Worm (Caenorhabditis elegans) whole organism, late embryonic: ENCODE results near the gene C42C1.19.

ENCODE experiments used
- F13H6.1 ChIP-seq: sonication (generic microtip); optimal IDR thresholded peaks from 2 replicates; lab custom pipeline; 2016; ENCODE audit warnings: missing genetic modification characterization, missing compliant biosample characterization
- K09A11.1 ChIP-seq: sonication (generic microtip); optimal IDR thresholded peaks from 2 replicates; lab custom pipeline; 2017; ENCODE audit warnings: antibody characterized with exemption, mild to moderate bottlenecking, missing genetic modification characterization, missing compliant biosample characterization; ENCODE audit not compliant: insufficient read depth
- T23F11.4 ChIP-seq: fragments of 200-800 bp; sonication (Bioruptor generic); optimal IDR thresholded peaks from 2 replicates; lab custom pipeline; 2018; ENCODE audit warnings: mild to moderate bottlenecking, missing genetic modification characterization, missing compliant biosample characterization
- Y22D7AL.16 ChIP-seq: sonication (generic microtip); optimal IDR thresholded peaks from 2 replicates; lab custom pipeline; 2016; ENCODE audit warnings: missing genetic modification characterization, missing compliant biosample characterization
- ahr-1 ChIP-seq: sonication (generic microtip); optimal IDR thresholded peaks from 2 replicates; lab custom pipeline; 2016; ENCODE audit warnings: missing genetic modification characterization, missing compliant biosample characterization
- ama-1 ChIP-seq: fragments of 150-350 bp; optimal IDR thresholded peaks from 2 replicates; lab custom pipeline; 2014
- ceh-14 ChIP-seq: sonication (generic microtip); optimal IDR thresholded peaks from 2 replicates; lab custom pipeline; 2016; ENCODE audit warnings: missing genotype, missing genetic modification characterization, missing compliant biosample characterization
- ceh-18 ChIP-seq: sonication (generic microtip); optimal IDR thresholded peaks from 2 replicates; lab custom pipeline; 2016; ENCODE audit warnings: missing genetic modification characterization, missing compliant biosample characterization
- ceh-22 ChIP-seq: sonication (generic microtip); optimal IDR thresholded peaks from 2 replicates; lab custom pipeline; 2017; ENCODE audit warnings: missing biosample characterization, missing genetic modification characterization
- ceh-24 ChIP-seq: sonication (generic microtip); optimal IDR thresholded peaks from 2 replicates; lab custom pipeline; 2016; ENCODE audit warnings: mild to moderate bottlenecking, missing genetic modification characterization, missing compliant biosample characterization
- ceh-30 ChIP-seq: fragments of 150-350 bp; optimal IDR thresholded peaks from 2 replicates; lab custom pipeline; 2014; ENCODE audit warnings: missing biosample characterization, missing genetic modification characterization
- ceh-34 ChIP-seq: sonication (generic microtip); optimal IDR thresholded peaks from 2 replicates; lab custom pipeline; 2016; ENCODE audit warnings: mild to moderate bottlenecking, missing genetic modification characterization, missing compliant biosample characterization
- ceh-48 ChIP-seq: sonication (generic microtip); optimal IDR thresholded peaks from 2 replicates; lab custom pipeline; 2016; ENCODE audit warnings: missing genetic modification characterization, inconsistent platforms, missing compliant biosample characterization
- ceh-6 ChIP-seq: fragments of 200-800 bp; sonication (Bioruptor generic); optimal IDR thresholded peaks from 2 replicates; lab custom pipeline; 2018; ENCODE audit warnings: mild to moderate bottlenecking, missing genetic modification characterization, missing compliant biosample characterization
- ceh-9 ChIP-seq: sonication (generic microtip); optimal IDR thresholded peaks from 2 replicates; lab custom pipeline; 2016; ENCODE audit warnings: mild to moderate bottlenecking, missing genetic modification characterization, inconsistent platforms, missing compliant biosample characterization
- che-1 ChIP-seq: sonication (generic microtip); optimal IDR thresholded peaks from 2 replicates; lab custom pipeline; 2016; ENCODE audit warnings: mild to moderate bottlenecking, missing genetic modification characterization, missing compliant biosample characterization
- elt-2 ChIP-seq: sonication (generic microtip); optimal IDR thresholded peaks from 2 replicates; lab custom pipeline; 2016; ENCODE audit warnings: missing genetic modification reagents, missing genetic modification characterization, missing compliant biosample characterization
- eyg-1 ChIP-seq: sonication (generic microtip); optimal IDR thresholded peaks from 2 replicates; lab custom pipeline; 2016; ENCODE audit warnings: missing genotype, missing genetic modification characterization, missing compliant biosample characterization
- fkh-10 ChIP-seq: fragments of 150-350 bp; optimal IDR thresholded peaks from 2 replicates; lab custom pipeline; 2014; ENCODE audit warnings: missing biosample characterization, missing genetic modification reagents, missing genetic modification characterization
- fkh-6 ChIP-seq: sonication (generic microtip); optimal IDR thresholded peaks from 2 replicates; lab custom pipeline; 2016; ENCODE audit warnings: missing genetic modification characterization, missing compliant biosample characterization
- hlh-6 ChIP-seq: sonication (generic microtip); optimal IDR thresholded peaks from 2 replicates; lab custom pipeline; 2016; ENCODE audit warnings: missing genotype, missing genetic modification characterization, missing compliant biosample characterization
- hlh-8 ChIP-seq: sonication (generic microtip); optimal IDR thresholded peaks from 2 replicates; lab custom pipeline; 2016; ENCODE audit warnings: missing genotype, missing genetic modification characterization, missing compliant biosample characterization
- lim-6 ChIP-seq: sonication (generic microtip); optimal IDR thresholded peaks from 2 replicates; lab custom pipeline; 2016; ENCODE audit warnings: missing genetic modification characterization, missing compliant biosample characterization
- nhr-11 ChIP-seq: fragments of 150-350 bp; optimal IDR thresholded peaks from 2 replicates; lab custom pipeline; 2014; ENCODE audit warnings: missing biosample characterization, missing genetic modification characterization
- odd-2 ChIP-seq: sonication (generic microtip); optimal IDR thresholded peaks from 2 replicates; lab custom pipeline; 2017; ENCODE audit warnings: antibody characterized with exemption, mild to moderate bottlenecking, missing genetic modification characterization, missing compliant biosample characterization
- pag-3 ChIP-seq: sonication (generic microtip); optimal IDR thresholded peaks from 2 replicates; lab custom pipeline; 2016; ENCODE audit warnings: missing compliant biosample characterization, missing genetic modification characterization, borderline replicate concordance
- pat-9 ChIP-seq: fragments of 200-800 bp; sonication (Bioruptor generic); optimal IDR thresholded peaks from 2 replicates; lab custom pipeline; 2018; ENCODE audit warnings: mild to moderate bottlenecking, missing genetic modification characterization, moderate library complexity, missing compliant biosample characterization
- pha-4 ChIP-seq: fragments of 150-350 bp; optimal IDR thresholded peaks from 2 replicates; lab custom pipeline; 2018; ENCODE audit warnings: missing biosample characterization, missing genetic modification reagents, missing genetic modification characterization
- pros-1 ChIP-seq: fragments of 150-350 bp; optimal IDR thresholded peaks from 2 replicates; lab custom pipeline; 2014; ENCODE audit warnings: missing biosample characterization, missing genetic modification reagents, missing genetic modification characterization
- ref-2 ChIP-seq: sonication (generic microtip); optimal IDR thresholded peaks from 2 replicates; lab custom pipeline; 2016; ENCODE audit warnings: missing genetic modification characterization, missing compliant biosample characterization
- sox-2 ChIP-seq: fragments of 200-800 bp; sonication (Bioruptor generic); IDR thresholded peaks from 2 replicates; pipeline ENCODE4 v1.3.6; 2022; ENCODE audit warnings: missing genetic modification reagents, missing genetic modification characterization, missing compliant biosample characterization
- tbx-2 ChIP-seq: sonication (generic microtip); optimal IDR thresholded peaks from 2 replicates; lab custom pipeline; 2016; ENCODE audit warnings: missing genetic modification characterization, missing compliant biosample characterization
- tbx-7 ChIP-seq: sonication (generic microtip); optimal IDR thresholded peaks from 2 replicates; lab custom pipeline; 2016; ENCODE audit warnings: missing genotype, missing genetic modification characterization, missing compliant biosample characterization
- unc-3 ChIP-seq, 2 experiments: fragments of 200-800 bp in 1 of 2; sonication (Bioruptor generic) in 1 of 2; sonication (generic microtip) in 1 of 2; conservative IDR thresholded peaks in 1 of 2; optimal IDR thresholded peaks in 1 of 2; 2 replicates each; pipeline versions ENCODE4 v1.3.6 to Lab custom; 2016 to 2022; ENCODE audit warnings: missing compliant biosample characterization in 2 of 2, missing genetic modification characterization in 2 of 2, missing genetic modification reagents in 1 of 2
- unc-86 ChIP-seq: sonication (generic microtip); optimal IDR thresholded peaks from 2 replicates; lab custom pipeline; 2016; ENCODE audit warnings: missing genetic modification characterization, missing compliant biosample characterization
- ztf-16 ChIP-seq: sonication (generic microtip); optimal IDR thresholded peaks from 2 replicates; lab custom pipeline; 2017; ENCODE audit warnings: missing genetic modification characterization, missing compliant biosample characterization

The C42C1.19 gene

DNA sequence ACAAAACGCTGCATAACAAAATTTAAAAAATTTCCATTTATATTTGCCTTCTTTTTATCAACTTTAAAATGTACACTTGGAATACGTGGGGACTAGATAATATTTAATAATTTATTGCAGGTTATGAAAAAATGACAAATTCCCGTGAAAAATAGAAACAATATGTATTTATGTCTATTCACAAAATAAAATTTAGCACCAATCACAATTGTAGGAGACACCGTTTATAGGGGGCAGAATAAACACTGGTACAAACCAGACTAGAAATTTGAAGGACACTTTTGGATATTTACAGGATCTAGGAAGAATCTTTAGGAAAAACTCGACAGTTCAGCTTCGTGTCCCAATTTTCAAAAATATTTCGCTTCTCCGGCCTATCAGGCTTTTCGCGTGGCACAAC, 12.1 kb upstream of the C42C1.19 start, which contains the start of gene C42C1.3:
Gene C42C1.3, minus strand, starts transcription at position 101 of the 400 bp plus-strand sequence.
- no peak for TF ChIP-seq nhr-11 (tag; lab: Kevin White, UChicago)
- TF ChIP-seq, all 69 proteins: peak for 0

DNA sequence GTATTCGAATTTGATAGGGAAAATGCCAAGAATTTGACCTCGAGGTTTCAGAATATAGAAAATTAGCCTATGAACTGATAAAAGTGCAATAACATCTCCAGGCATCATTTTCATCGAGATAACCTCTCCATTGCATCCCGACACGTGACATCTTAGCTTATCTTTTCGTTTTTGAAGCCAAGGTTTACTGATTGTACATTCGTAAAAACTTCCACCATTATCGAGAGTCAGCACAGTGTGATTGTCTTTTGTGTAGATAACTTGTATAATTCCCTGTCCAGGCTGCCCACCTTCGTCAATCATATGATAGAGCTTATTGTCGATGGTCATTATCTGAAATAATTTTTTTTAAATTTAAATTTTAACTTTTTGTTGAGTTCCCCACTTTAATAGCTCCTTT, 8.2 kb upstream of the C42C1.19 start:
- TF ChIP-seq unc-3 (GFP tag; conservative IDR thresholded peaks at IDR 0.05; lab: Robert Waterston, UW): no peak
- TF ChIP-seq unc-3 (tag; optimal IDR thresholded peaks at IDR 0.05; lab: Kevin White, UChicago): no peak
- TF ChIP-seq ceh-22: no peak
- no peak for TF ChIP-seq elt-2
- TF ChIP-seq eyg-1: no peak
- no peak for TF ChIP-seq tbx-7 (tag; lab: Kevin White, UChicago)
- TF ChIP-seq ceh-48 (tag; lab: Kevin White, UChicago): no peak
- TF ChIP-seq pat-9: no peak
- TF ChIP-seq pag-3 (tag; lab: Kevin White, UChicago): no peak
- no peak for TF ChIP-seq fkh-6 (tag; lab: Kevin White, UChicago)
- no peak for TF ChIP-seq hlh-6 (tag; lab: Kevin White, UChicago)
- no peak for TF ChIP-seq ceh-30 (tag; lab: Kevin White, UChicago)
- no peak for TF ChIP-seq fkh-10 (GFP tag; lab: Kevin White, UChicago)
- TF ChIP-seq ahr-1 (tag; lab: Kevin White, UChicago): no peak
- no peak for TF ChIP-seq ztf-16 (tag; lab: Kevin White, UChicago)

ce11 chrIV:12275892-12276291, 6.6 kb upstream of the C42C1.19 start, which contains the start of gene vps-8:
Gene vps-8, minus strand, starts transcription at chrIV:12275992.
- TF ChIP-seq ceh-9 (tag; lab: Kevin White, UChicago) (no peak), K09A11.1 (tag; lab: Kevin White, UChicago) (no peak), ceh-34 (tag; lab: Kevin White, UChicago) (no peak), ama-1 (lab: Kevin White, UChicago) (no peak), unc-86 (tag; lab: Kevin White, UChicago) (no peak)

DNA sequence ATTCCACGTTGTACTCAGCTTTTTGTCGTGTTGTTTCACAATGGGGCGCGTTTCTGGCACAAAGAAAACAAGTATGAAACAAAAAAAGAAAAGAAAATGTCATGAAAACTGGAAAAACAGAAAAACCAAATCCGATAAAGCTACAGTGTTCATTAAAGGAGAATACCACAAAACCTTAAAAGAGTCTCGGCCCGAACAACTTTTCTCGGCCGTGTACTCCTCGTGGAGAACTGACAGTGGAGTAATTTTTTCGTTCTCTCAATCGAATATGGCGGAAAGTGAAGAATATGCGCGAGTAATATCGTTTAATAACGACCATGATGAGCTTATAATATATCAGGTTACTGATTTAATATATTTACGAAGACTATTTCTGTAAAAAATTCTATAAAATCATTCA, 4.0 kb upstream of the C42C1.19 start, which contains the start of the genes tag-335 and vkmt-1:
Gene tag-335, minus strand, starts transcription at position 88 of the 400 bp plus-strand sequence.
Gene vkmt-1, plus strand, starts transcription at position 219 of the 400 bp plus-strand sequence.
- TF ChIP-seq ceh-18 (tag; lab: Kevin White, UChicago): no peak
- TF ChIP-seq pros-1 (tag; lab: Kevin White, UChicago): no peak
- TF ChIP-seq T23F11.4 (GFP tag; lab: Kevin White, UChicago): no peak
- TF ChIP-seq pha-4: no peak
- no peak for TF ChIP-seq unc-3 (GFP tag; conservative IDR thresholded peaks at IDR 0.05; lab: Robert Waterston, UW)
- no peak for TF ChIP-seq unc-3 (tag; optimal IDR thresholded peaks at IDR 0.05; lab: Kevin White, UChicago)
- no peak for TF ChIP-seq che-1 (tag; lab: Kevin White, UChicago)
- no peak for TF ChIP-seq ref-2 (tag; lab: Kevin White, UChicago)
- TF ChIP-seq ceh-24: no peak
- TF ChIP-seq ahr-1 (tag; lab: Kevin White, UChicago): no peak
- TF ChIP-seq odd-2 (tag; lab: Kevin White, UChicago): no peak

ce11 chrIV:12279340-12279739, 3.2 kb upstream of the C42C1.19 start, which contains the start of gene ltah-1.1:
Gene ltah-1.1, plus strand, starts transcription at chrIV:12279622.
- TF ChIP-seq elt-2 (peak; percentile 16), ceh-14 (tag; lab: Kevin White, UChicago) (no peak)

DNA sequence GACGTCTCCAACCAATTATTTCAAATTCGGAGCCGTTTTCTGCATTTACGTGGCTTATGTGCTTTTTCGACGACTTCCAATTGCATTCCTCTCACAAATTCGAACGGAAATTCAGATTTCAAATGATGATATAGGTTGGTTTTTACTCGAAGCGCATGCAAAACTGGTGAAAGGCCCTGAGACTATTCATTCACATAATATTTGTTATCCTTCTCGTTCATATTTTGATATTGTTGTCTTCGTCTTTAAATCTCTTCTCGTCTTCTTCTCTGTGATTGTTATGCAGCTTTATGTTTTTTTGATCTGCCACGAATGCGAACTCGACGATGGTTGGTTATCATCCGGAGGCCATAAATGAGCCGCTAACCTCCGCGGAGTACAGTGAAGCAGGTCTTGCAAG, 334 bp downstream of the C42C1.19 start, which contains the start of gene hpo-12:
Gene hpo-12, plus strand, starts transcription at position 301 of the 400 bp plus-strand sequence.
- TF ChIP-seq hlh-8 (no peak), ceh-24 (no peak), tbx-2 (tag; lab: Kevin White, UChicago) (no peak), Y22D7AL.16 (tag; lab: Kevin White, UChicago) (no peak), sox-2 (GFP tag; lab: Robert Waterston, UW) (no peak), lim-6 (tag; lab: Kevin White, UChicago) (no peak), ceh-6 (no peak), F13H6.1 (no peak)
